Worm (Caenorhabditis elegans) whole organism, late embryonic: ENCODE data around the gene C01B10.3.

Source experiments
- C08G9.2 ChIP-seq: sonication (generic microtip); optimal IDR thresholded peaks from 2 replicates; lab custom pipeline; 2016; ENCODE audit warnings: mild to moderate bottlenecking, missing genetic modification characterization, moderate library complexity, missing compliant biosample characterization
- C38D4.7 ChIP-seq: fragments of 200-800 bp; sonication (Bioruptor generic); optimal IDR thresholded peaks from 2 replicates; lab custom pipeline; 2018; ENCODE audit warnings: mild to moderate bottlenecking, missing genetic modification characterization, moderate library complexity, missing compliant biosample characterization
- K02D7.2 ChIP-seq: sonication (generic microtip); optimal IDR thresholded peaks from 2 replicates; lab custom pipeline; 2017; ENCODE audit warnings: mild to moderate bottlenecking, missing genetic modification characterization, missing compliant biosample characterization
- Y22D7AL.16 ChIP-seq: sonication (generic microtip); optimal IDR thresholded peaks from 2 replicates; lab custom pipeline; 2016; ENCODE audit warnings: missing genetic modification characterization, missing compliant biosample characterization
- ceh-14 ChIP-seq: sonication (generic microtip); optimal IDR thresholded peaks from 2 replicates; lab custom pipeline; 2016; ENCODE audit warnings: missing genotype, missing genetic modification characterization, missing compliant biosample characterization
- ceh-18 ChIP-seq: sonication (generic microtip); optimal IDR thresholded peaks from 2 replicates; lab custom pipeline; 2016; ENCODE audit warnings: missing genetic modification characterization, missing compliant biosample characterization
- ceh-2 ChIP-seq: sonication (generic microtip); optimal IDR thresholded peaks from 2 replicates; lab custom pipeline; 2016; ENCODE audit warnings: missing genotype, missing genetic modification characterization, missing compliant biosample characterization
- ceh-30 ChIP-seq: fragments of 150-350 bp; optimal IDR thresholded peaks from 2 replicates; lab custom pipeline; 2014; ENCODE audit warnings: missing biosample characterization, missing genetic modification characterization
- ceh-31 ChIP-seq: sonication (generic microtip); optimal IDR thresholded peaks from 2 replicates; lab custom pipeline; 2016; ENCODE audit warnings: missing genetic modification characterization, missing compliant biosample characterization
- ceh-34 ChIP-seq: sonication (generic microtip); optimal IDR thresholded peaks from 2 replicates; lab custom pipeline; 2016; ENCODE audit warnings: mild to moderate bottlenecking, missing genetic modification characterization, missing compliant biosample characterization
- ceh-45 ChIP-seq: fragments of 200-800 bp; sonication (Bioruptor generic); IDR thresholded peaks from 2 replicates; pipeline ENCODE4 v1.3.6; 2022; ENCODE audit warnings: missing genetic modification reagents, missing genetic modification characterization, missing compliant biosample characterization
- ceh-48 ChIP-seq: sonication (generic microtip); optimal IDR thresholded peaks from 2 replicates; lab custom pipeline; 2016; ENCODE audit warnings: missing genetic modification characterization, inconsistent platforms, missing compliant biosample characterization
- ceh-9 ChIP-seq: sonication (generic microtip); optimal IDR thresholded peaks from 2 replicates; lab custom pipeline; 2016; ENCODE audit warnings: mild to moderate bottlenecking, missing genetic modification characterization, inconsistent platforms, missing compliant biosample characterization
- che-1 ChIP-seq: sonication (generic microtip); optimal IDR thresholded peaks from 2 replicates; lab custom pipeline; 2016; ENCODE audit warnings: mild to moderate bottlenecking, missing genetic modification characterization, missing compliant biosample characterization
- dmd-4 ChIP-seq: sonication (generic microtip); optimal IDR thresholded peaks from 2 replicates; lab custom pipeline; 2016; ENCODE audit warnings: borderline replicate concordance, missing genetic modification characterization, missing compliant biosample characterization
- dve-1 ChIP-seq: sonication (generic microtip); optimal IDR thresholded peaks from 2 replicates; lab custom pipeline; 2017; ENCODE audit warnings: antibody characterized with exemption, mild to moderate bottlenecking, missing genetic modification characterization, missing compliant biosample characterization
- elt-2 ChIP-seq: sonication (generic microtip); optimal IDR thresholded peaks from 2 replicates; lab custom pipeline; 2016; ENCODE audit warnings: missing genetic modification reagents, missing genetic modification characterization, missing compliant biosample characterization
- elt-4 ChIP-seq: sonication (generic microtip); optimal IDR thresholded peaks from 2 replicates; lab custom pipeline; 2016; ENCODE audit warnings: missing genetic modification characterization, missing compliant biosample characterization
- ets-4 ChIP-seq: sonication (generic microtip); optimal IDR thresholded peaks from 2 replicates; lab custom pipeline; 2016; ENCODE audit warnings: missing genetic modification characterization, missing compliant biosample characterization
- eyg-1 ChIP-seq: sonication (generic microtip); optimal IDR thresholded peaks from 2 replicates; lab custom pipeline; 2016; ENCODE audit warnings: missing genotype, missing genetic modification characterization, missing compliant biosample characterization
- fkh-6 ChIP-seq: sonication (generic microtip); optimal IDR thresholded peaks from 2 replicates; lab custom pipeline; 2016; ENCODE audit warnings: missing genetic modification characterization, missing compliant biosample characterization
- gmeb-2 ChIP-seq: sonication (generic microtip); optimal IDR thresholded peaks from 2 replicates; lab custom pipeline; 2016; ENCODE audit warnings: missing genetic modification characterization, inconsistent platforms, missing compliant biosample characterization
- hlh-15 ChIP-seq: sonication (generic microtip); optimal IDR thresholded peaks from 2 replicates; lab custom pipeline; 2016; ENCODE audit warnings: missing genetic modification characterization, missing compliant biosample characterization
- hlh-8 ChIP-seq: sonication (generic microtip); optimal IDR thresholded peaks from 2 replicates; lab custom pipeline; 2016; ENCODE audit warnings: missing genotype, missing genetic modification characterization, missing compliant biosample characterization
- madf-2 ChIP-seq: sonication (generic microtip); optimal IDR thresholded peaks from 2 replicates; lab custom pipeline; 2017; ENCODE audit warnings: missing genetic modification characterization, missing compliant biosample characterization
- mec-3 ChIP-seq: sonication (generic microtip); optimal IDR thresholded peaks from 2 replicates; lab custom pipeline; 2016; ENCODE audit warnings: borderline replicate concordance, missing genetic modification characterization, missing compliant biosample characterization
- nfya-1 ChIP-seq: sonication (generic microtip); optimal IDR thresholded peaks from 2 replicates; lab custom pipeline; 2017; ENCODE audit warnings: missing genetic modification characterization, mild to moderate bottlenecking, missing compliant biosample characterization, antibody characterized with exemption, moderate library complexity
- nhr-11 ChIP-seq: fragments of 150-350 bp; optimal IDR thresholded peaks from 2 replicates; lab custom pipeline; 2014; ENCODE audit warnings: missing biosample characterization, missing genetic modification characterization
- nhr-232 ChIP-seq: sonication (generic microtip); optimal IDR thresholded peaks from 2 replicates; lab custom pipeline; 2016; ENCODE audit warnings: missing genetic modification characterization, missing compliant biosample characterization
- odd-2 ChIP-seq: sonication (generic microtip); optimal IDR thresholded peaks from 2 replicates; lab custom pipeline; 2017; ENCODE audit warnings: antibody characterized with exemption, mild to moderate bottlenecking, missing genetic modification characterization, missing compliant biosample characterization
- pha-2 ChIP-seq: sonication (generic microtip); optimal IDR thresholded peaks from 2 replicates; lab custom pipeline; 2017; ENCODE audit warnings: mild to moderate bottlenecking, missing genetic modification characterization, missing compliant biosample characterization
- pha-4 ChIP-seq: fragments of 150-350 bp; optimal IDR thresholded peaks from 2 replicates; lab custom pipeline; 2018; ENCODE audit warnings: missing biosample characterization, missing genetic modification reagents, missing genetic modification characterization
- pros-1 ChIP-seq: fragments of 150-350 bp; optimal IDR thresholded peaks from 2 replicates; lab custom pipeline; 2014; ENCODE audit warnings: missing biosample characterization, missing genetic modification reagents, missing genetic modification characterization
- ref-2 ChIP-seq: sonication (generic microtip); optimal IDR thresholded peaks from 2 replicates; lab custom pipeline; 2016; ENCODE audit warnings: missing genetic modification characterization, missing compliant biosample characterization
- rnt-1 ChIP-seq: sonication (generic microtip); optimal IDR thresholded peaks from 2 replicates; lab custom pipeline; 2016; ENCODE audit warnings: missing genetic modification characterization, missing compliant biosample characterization
- sdc-2 ChIP-seq: sonication (generic microtip); optimal IDR thresholded peaks from 2 replicates; lab custom pipeline; 2016; ENCODE audit warnings: missing genotype, missing genetic modification characterization, missing compliant biosample characterization
- sox-4 ChIP-seq: sonication (generic microtip); optimal IDR thresholded peaks from 2 replicates; lab custom pipeline; 2017; ENCODE audit warnings: mild to moderate bottlenecking, missing genetic modification characterization, inconsistent platforms, missing compliant biosample characterization
- tbx-7 ChIP-seq: sonication (generic microtip); optimal IDR thresholded peaks from 2 replicates; lab custom pipeline; 2016; ENCODE audit warnings: missing genotype, missing genetic modification characterization, missing compliant biosample characterization

C01B10.3 gene

ce11 chrIV:6645867-6646655 is 24.9 kb upstream of the C01B10.3 start, which contains the start of gene hil-7 (continued):
- TF ChIP-seq che-1 (tag; lab: Kevin White, UChicago) = no peak
- TF ChIP-seq ref-2 (tag; lab: Kevin White, UChicago) = peak; percentile 61
- TF ChIP-seq gmeb-2 (tag; lab: Kevin White, UChicago) = no peak
- peak; percentile 66 for TF ChIP-seq ceh-30 (tag; lab: Kevin White, UChicago)
- no peak for TF ChIP-seq sox-4 (tag; lab: Kevin White, UChicago)
- peak; percentile 63 for TF ChIP-seq ceh-2 (tag; lab: Kevin White, UChicago)
- peak; percentile 51 for TF ChIP-seq dve-1 (tag; lab: Kevin White, UChicago)
- no peak for TF ChIP-seq pha-4 (tag; lab: Kevin White, UChicago)
- no peak for TF ChIP-seq tbx-7
- TF ChIP-seq K02D7.2 (tag; lab: Kevin White, UChicago) = no peak
- peak; percentile 0 for TF ChIP-seq elt-2 (tag; lab: Kevin White, UChicago)
- peak; percentile 17 for TF ChIP-seq hlh-8
- no peak for TF ChIP-seq ceh-45 (GFP tag; lab: Robert Waterston, UW)
- no peak for TF ChIP-seq elt-4
- TF ChIP-seq hlh-15 (tag; lab: Kevin White, UChicago) = no peak
- TF ChIP-seq odd-2 = no peak
- TF ChIP-seq pha-2 (tag; lab: Kevin White, UChicago) = peak; percentile 51
- no peak for TF ChIP-seq ceh-9
- TF ChIP-seq ceh-31 = peak; percentile 96
- peak; percentile 25 for TF ChIP-seq dmd-4
- peak; percentile 53 for TF ChIP-seq ets-4 (tag; lab: Kevin White, UChicago)
- peak; percentile 78 for TF ChIP-seq sdc-2 (tag; lab: Kevin White, UChicago)
- no peak for TF ChIP-seq ceh-48 (tag; lab: Kevin White, UChicago)
- peak; percentile 98 for TF ChIP-seq pros-1 (tag; lab: Kevin White, UChicago)
- peak; percentile 87 for TF ChIP-seq ceh-18 (tag; lab: Kevin White, UChicago)

- TF ChIP-seq ceh-34 (tag; lab: Kevin White, UChicago) = no peak
- no peak for TF ChIP-seq nfya-1 (tag; lab: Kevin White, UChicago)
- TF ChIP-seq mec-3 (tag; lab: Kevin White, UChicago) = no peak
- no peak for TF ChIP-seq rnt-1 (tag; lab: Kevin White, UChicago)
- TF ChIP-seq gmeb-2 (tag; lab: Kevin White, UChicago) = no peak
- no peak for TF ChIP-seq nhr-232 (tag; lab: Kevin White, UChicago)
- no peak for TF ChIP-seq C38D4.7
- no peak for TF ChIP-seq Y22D7AL.16
- no peak for TF ChIP-seq eyg-1 (tag; lab: Kevin White, UChicago)
- no peak for TF ChIP-seq nhr-11 (tag; lab: Kevin White, UChicago)
- no peak for TF ChIP-seq madf-2 (tag; lab: Kevin White, UChicago)
These were observed 18.7 kb upstream of the C01B10.3 start, which contains the start of gene C01B10.6 for ce11 chrIV:6639880-6640279. TSS of gene C01B10.6 (plus strand) at chrIV:6640180.

ce11 chrIV:6638256-6638655 is 17.1 kb upstream of the C01B10.3 start, which contains the start of gene C01B10.7:
TSS of gene C01B10.7 (plus strand) at chrIV:6638556.
- TF ChIP-seq ceh-14 (tag; lab: Kevin White, UChicago) (no peak), fkh-6 (no peak), C08G9.2 (tag; lab: Kevin White, UChicago) (no peak), ceh-30 (tag; lab: Kevin White, UChicago) (no peak), tbx-7 (no peak), elt-2 (tag; lab: Kevin White, UChicago) (no peak), C38D4.7 (no peak), eyg-1 (tag; lab: Kevin White, UChicago) (no peak)
- TF ChIP-seq, all 69 proteins: peak for 0
